Fruit fly (Drosophila melanogaster) whole organism: ENCODE data around the gene mRpL48.

Experiments
- CG8478 ChIP-seq: fragments of >200 bp; optimal IDR thresholded peaks from 2 replicates; lab custom pipeline; 2018; ENCODE audit warnings: inconsistent platforms
- Dll ChIP-seq: fragments of >200 bp; optimal IDR thresholded peaks from 2 replicates; lab custom pipeline; 2017
- EcR ChIP-seq, 2 experiments: fragments of >200 bp; optimal IDR thresholded peaks; 2 replicates each; lab custom pipeline; 2017; ENCODE audit warnings: missing biosample characterization in 2 of 2, missing genetic modification characterization in 2 of 2, missing genetic modification reagents in 2 of 2
- pan ChIP-seq: fragments of >200 bp; optimal IDR thresholded peaks from 2 replicates; lab custom pipeline; 2017
- psq ChIP-seq: fragments of >200 bp; optimal IDR thresholded peaks from 2 replicates; lab custom pipeline; 2017
- usp ChIP-seq: fragments of >200 bp; optimal IDR thresholded peaks from 2 replicates; lab custom pipeline; 2017; ENCODE audit warnings: missing biosample characterization, missing genetic modification characterization, mixed read lengths

dm6 chr2L:1672111-1672718, 38.0 kb upstream of the mRpL48 start:
- TF ChIP-seq psq (lab: Kevin White, UChicago), result no peak
- TF ChIP-seq EcR (GFP tag; optimal IDR thresholded peaks at IDR 0.05; lab: Kevin White, UChicago), result no peak
- TF ChIP-seq usp (GFP tag; lab: Kevin White, UChicago), result no peak
- no peak for TF ChIP-seq pan (lab: Kevin White, UChicago)
- TF ChIP-seq CG8478 (lab: Kevin White, UChicago), result no peak
- TF ChIP-seq Dll, result no peak
